Fruit fly (Drosophila melanogaster) whole organism, embryonic: ENCODE results near the gene cass.

ENCODE experiments used
- Bteb2 ChIP-seq: fragments of 200-800 bp; sonication (Bioruptor generic); optimal IDR thresholded peaks from 2 replicates; lab custom pipeline; 2016; ENCODE audit warnings: missing biosample characterization, missing genetic modification characterization
- CG10431 ChIP-seq: fragments of 200-800 bp; sonication (Bioruptor generic); optimal IDR thresholded peaks from 3 replicates; lab custom pipeline; 2018; ENCODE audit warnings: missing biosample characterization, mild to moderate bottlenecking, missing genetic modification characterization
- CG11085 ChIP-seq: fragments of 200-800 bp; sonication (Bioruptor generic); IDR thresholded peaks from 2 replicates; pipeline ENCODE4 v1.3.6; 2022; ENCODE audit warnings: missing biosample characterization, missing genetic modification characterization
- CG11247 ChIP-seq: fragments of 200-800 bp; sonication (Bioruptor generic); IDR thresholded peaks from 2 replicates; pipeline ENCODE4 v1.3.6; 2022; ENCODE audit warnings: missing biosample characterization, missing genetic modification characterization
- CG11696 ChIP-seq: fragments of 200-800 bp; sonication (Bioruptor generic); IDR thresholded peaks from 2 replicates; pipeline ENCODE4 v1.3.6; 2022; ENCODE audit warnings: missing biosample characterization, missing genetic modification characterization
- CG12071 ChIP-seq: fragments of 200-800 bp; sonication (Bioruptor generic); optimal IDR thresholded peaks from 3 replicates; lab custom pipeline; 2018; ENCODE audit warnings: missing biosample characterization, mild to moderate bottlenecking, missing genetic modification characterization
- CG12236 ChIP-seq: fragments of 200-800 bp; sonication (Bioruptor generic); optimal IDR thresholded peaks from 2 replicates; lab custom pipeline; 2016; ENCODE audit warnings: missing biosample characterization, missing genetic modification characterization
- CG14965 ChIP-seq: fragments of 200-800 bp; sonication (Bioruptor generic); optimal IDR thresholded peaks from 2 replicates; lab custom pipeline; 2016; ENCODE audit warnings: missing biosample characterization, missing genetic modification characterization, borderline replicate concordance
- CG17186 ChIP-seq: fragments of 200-800 bp; sonication (Bioruptor generic); optimal IDR thresholded peaks from 3 replicates; lab custom pipeline; 2017; ENCODE audit warnings: missing biosample characterization, missing genetic modification reagents, missing genetic modification characterization
- CG17328 ChIP-seq: fragments of 200-800 bp; sonication (Bioruptor generic); IDR thresholded peaks from 2 replicates; pipeline ENCODE4 v1.3.6; 2022; ENCODE audit warnings: missing biosample characterization, missing genetic modification characterization
- CG17802 ChIP-seq: fragments of 200-800 bp; sonication (Bioruptor generic); optimal IDR thresholded peaks from 2 replicates; lab custom pipeline; 2018; ENCODE audit warnings: missing biosample characterization, mild to moderate bottlenecking, missing genetic modification characterization, moderate library complexity
- CG1832 ChIP-seq: fragments of 200-800 bp; sonication (Bioruptor generic); optimal IDR thresholded peaks from 2 replicates; lab custom pipeline; 2017; ENCODE audit warnings: missing biosample characterization, mild to moderate bottlenecking, missing genetic modification characterization, inconsistent platforms
- CG2202 ChIP-seq: fragments of 200-800 bp; sonication (Bioruptor generic); optimal IDR thresholded peaks from 2 replicates; lab custom pipeline; 2018; ENCODE audit warnings: missing biosample characterization, mild to moderate bottlenecking, missing genetic modification characterization
- CG31224 ChIP-seq: fragments of 200-800 bp; sonication (Bioruptor generic); IDR thresholded peaks from 2 replicates; pipeline ENCODE4 v1.3.6; 2022; ENCODE audit warnings: missing biosample characterization, missing genetic modification characterization
- CG32532 ChIP-seq: fragments of 200-800 bp; sonication (Bioruptor generic); IDR thresholded peaks from 2 replicates; pipeline ENCODE4 v1.3.6; 2022; ENCODE audit warnings: missing biosample characterization, missing genetic modification characterization
- CG3847 ChIP-seq: fragments of 200-800 bp; sonication (Bioruptor generic); IDR thresholded peaks from 2 replicates; pipeline ENCODE4 v1.3.6; 2022; ENCODE audit warnings: missing biosample characterization, missing genetic modification characterization
- CG6765 ChIP-seq: fragments of 200-800 bp; sonication (Bioruptor generic); optimal IDR thresholded peaks from 3 replicates; lab custom pipeline; 2017; ENCODE audit warnings: missing biosample characterization, mild to moderate bottlenecking, missing genetic modification characterization
- CG9437 ChIP-seq: fragments of 200-800 bp; sonication (Bioruptor generic); optimal IDR thresholded peaks from 2 replicates; lab custom pipeline; 2018; ENCODE audit warnings: missing biosample characterization, mild to moderate bottlenecking, missing genetic modification characterization
- CG9797 ChIP-seq: fragments of 200-800 bp; sonication (Bioruptor generic); optimal IDR thresholded peaks from 3 replicates; lab custom pipeline; 2018; ENCODE audit warnings: missing biosample characterization, mild to moderate bottlenecking, missing genetic modification characterization
- Chrac-16 ChIP-seq: fragments of 200-800 bp; sonication (Bioruptor generic); optimal IDR thresholded peaks from 3 replicates; lab custom pipeline; 2016; ENCODE audit warnings: missing biosample characterization, missing genetic modification characterization
- CkIIα-i1 ChIP-seq: fragments of 200-800 bp; sonication (Bioruptor generic); IDR thresholded peaks from 2 replicates; pipeline ENCODE4 v1.3.6; 2022; ENCODE audit warnings: missing biosample characterization, missing genetic modification characterization
- D ChIP-seq, 2 experiments: fragments of 200-800 bp in 1 of 2; fragments of >200 bp in 1 of 2; sonication (Bioruptor generic) in 1 of 2; optimal IDR thresholded peaks; 2 replicates in 1 of 2; 3 replicates in 1 of 2; lab custom pipeline; 2017; ENCODE audit warnings: mild to moderate bottlenecking in 1 of 2, missing biosample characterization in 1 of 2, missing genetic modification characterization in 1 of 2, missing genetic modification reagents in 1 of 2
- D19B ChIP-seq: fragments of 200-800 bp; sonication (Bioruptor generic); optimal IDR thresholded peaks from 2 replicates; lab custom pipeline; 2017; ENCODE audit warnings: missing biosample characterization, mild to moderate bottlenecking, missing genetic modification characterization
- Dp ChIP-seq: fragments of 200-800 bp; sonication (Bioruptor generic); optimal IDR thresholded peaks from 2 replicates; lab custom pipeline; 2018; ENCODE audit warnings: missing biosample characterization, mild to moderate bottlenecking, missing genetic modification characterization, moderate library complexity
- HLH3B ChIP-seq: fragments of 200-800 bp; sonication (Bioruptor generic); IDR thresholded peaks from 2 replicates; pipeline ENCODE4 v1.3.6; 2022; ENCODE audit warnings: missing biosample characterization, missing genetic modification characterization
- Hr39 ChIP-seq: fragments of >200 bp; optimal IDR thresholded peaks from 2 replicates; lab custom pipeline; 2017
- Lhr ChIP-seq: fragments of 200-800 bp; sonication (Bioruptor generic); optimal IDR thresholded peaks from 3 replicates; lab custom pipeline; 2017; ENCODE audit warnings: mild to moderate bottlenecking, missing biosample characterization, missing genetic modification reagents, missing genetic modification characterization
- MTF-1 ChIP-seq: fragments of 200-800 bp; sonication (Bioruptor generic); optimal IDR thresholded peaks from 2 replicates; lab custom pipeline; 2018; ENCODE audit warnings: missing biosample characterization, mild to moderate bottlenecking, missing genetic modification characterization, borderline replicate concordance
- Oli ChIP-seq: fragments of 200-800 bp; sonication (Bioruptor generic); optimal IDR thresholded peaks from 2 replicates; lab custom pipeline; 2018; ENCODE audit warnings: missing biosample characterization, mild to moderate bottlenecking, missing genetic modification characterization, moderate library complexity
- Rx ChIP-seq: fragments of 200-800 bp; sonication (Bioruptor generic); IDR thresholded peaks from 2 replicates; pipeline ENCODE4 v1.3.6; 2022; ENCODE audit warnings: missing biosample characterization, missing genetic modification characterization
- Scr ChIP-seq: fragments of 200-800 bp; sonication (Bioruptor generic); IDR thresholded peaks from 2 replicates; pipeline ENCODE4 v1.3.6; 2022; ENCODE audit warnings: missing biosample characterization, missing genetic modification characterization; ENCODE audit not compliant: partially characterized antibody
- Six4 ChIP-seq: fragments of 200-800 bp; sonication (Bioruptor generic); optimal IDR thresholded peaks from 2 replicates; lab custom pipeline; 2016; ENCODE audit warnings: missing biosample characterization, missing genetic modification characterization
- Sry-δ ChIP-seq: fragments of 200-800 bp; sonication (Bioruptor generic); optimal IDR thresholded peaks from 2 replicates; lab custom pipeline; 2016; ENCODE audit warnings: missing biosample characterization, missing genetic modification characterization
- Xbp1 ChIP-seq: fragments of 200-800 bp; sonication (Bioruptor generic); optimal IDR thresholded peaks from 3 replicates; lab custom pipeline; 2016; ENCODE audit warnings: missing biosample characterization, mild to moderate bottlenecking, missing genetic modification characterization
- bab2 ChIP-seq: fragments of 200-800 bp; sonication (Bioruptor generic); optimal IDR thresholded peaks from 2 replicates; lab custom pipeline; 2016; ENCODE audit warnings: missing biosample characterization, missing genetic modification characterization
- chinmo ChIP-seq: fragments of 200-800 bp; sonication (Bioruptor generic); IDR thresholded peaks from 4 replicates; pipeline ENCODE4 v1.3.6; 2022; ENCODE audit warnings: missing biosample characterization, missing genetic modification characterization; ENCODE audit not compliant: partially characterized antibody
- dpn ChIP-seq, 2 experiments: fragments of 200-800 bp; sonication (Bioruptor generic); optimal IDR thresholded peaks; 3 replicates each; lab custom pipeline; 2016; ENCODE audit warnings: missing biosample characterization in 2 of 2, missing genetic modification characterization in 2 of 2
- emc ChIP-seq: fragments of 200-800 bp; sonication (Bioruptor generic); optimal IDR thresholded peaks from 2 replicates; lab custom pipeline; 2016; ENCODE audit warnings: missing biosample characterization, missing genetic modification characterization
- fd64A ChIP-seq: fragments of 200-800 bp; sonication (Bioruptor generic); optimal IDR thresholded peaks from 3 replicates; lab custom pipeline; 2018; ENCODE audit warnings: missing biosample characterization, mild to moderate bottlenecking, missing genetic modification characterization
- gem ChIP-seq: fragments of 200-800 bp; sonication (Bioruptor generic); optimal IDR thresholded peaks from 2 replicates; lab custom pipeline; 2019; ENCODE audit warnings: missing biosample characterization, mild to moderate bottlenecking, missing genetic modification characterization, moderate library complexity
- hbn ChIP-seq: fragments of 200-800 bp; sonication (Bioruptor generic); IDR thresholded peaks from 2 replicates; pipeline ENCODE4 v1.3.6; 2022; ENCODE audit warnings: missing biosample characterization, missing genetic modification characterization; ENCODE audit not compliant: partially characterized antibody
- ind ChIP-seq: fragments of 200-800 bp; sonication (Bioruptor generic); optimal IDR thresholded peaks from 3 replicates; lab custom pipeline; 2016; ENCODE audit warnings: missing biosample characterization, missing genetic modification characterization
- jing ChIP-seq: fragments of 200-800 bp; sonication (Bioruptor generic); optimal IDR thresholded peaks from 2 replicates; lab custom pipeline; 2018; ENCODE audit warnings: missing biosample characterization, mild to moderate bottlenecking, missing genetic modification characterization
- klu ChIP-seq: fragments of 200-800 bp; sonication (Bioruptor generic); IDR thresholded peaks from 2 replicates; pipeline ENCODE4 v1.3.6; 2022; ENCODE audit warnings: missing biosample characterization, missing genetic modification characterization
- knrl ChIP-seq: fragments of 200-800 bp; sonication (Bioruptor generic); IDR thresholded peaks from 3 replicates; pipeline ENCODE4 v1.3.6; 2022; ENCODE audit warnings: missing biosample characterization, missing genetic modification characterization; ENCODE audit not compliant: partially characterized antibody
- onecut ChIP-seq: fragments of 200-800 bp; sonication (Bioruptor generic); IDR thresholded peaks from 2 replicates; pipeline ENCODE4 v1.3.6; 2022; ENCODE audit warnings: missing biosample characterization, missing genetic modification characterization
- pnt ChIP-seq: fragments of 200-800 bp; sonication (Bioruptor generic); optimal IDR thresholded peaks from 3 replicates; lab custom pipeline; 2016; ENCODE audit warnings: missing biosample characterization, missing genetic modification characterization
- row ChIP-seq: fragments of 200-800 bp; sonication (Bioruptor generic); IDR thresholded peaks from 3 replicates; pipeline ENCODE4 v1.3.6; 2022; ENCODE audit warnings: missing biosample characterization, missing genetic modification characterization
- scrt ChIP-seq: fragments of 200-800 bp; sonication (Bioruptor generic); optimal IDR thresholded peaks from 2 replicates; lab custom pipeline; 2018; ENCODE audit warnings: missing biosample characterization, mild to moderate bottlenecking, missing genetic modification characterization, moderate library complexity

cass gene

dm6 chr2L:17429788-17430587, 47.7 kb downstream of the cass start (continued):
- peak; percentile 89 for TF ChIP-seq CG2202
- peak; percentile 63 for TF ChIP-seq fd64A
- no peak for TF ChIP-seq CG9797
- TF ChIP-seq scrt (GFP tag; lab: Kevin White, UChicago) = peak; percentile 91
- TF ChIP-seq Hr39 (lab: Kevin White, UChicago) = no peak
- peak; percentile 99 for TF ChIP-seq gem (tag; lab: Kevin White, UChicago)
- TF ChIP-seq klu (GFP tag; lab: Robert Waterston, UW) = peak; percentile 55
- TF ChIP-seq pnt (GFP tag; lab: Kevin White, UChicago) = peak; percentile 38
- TF ChIP-seq knrl (GFP tag; lab: Robert Waterston, UW) = no peak
- TF ChIP-seq CG17328 (GFP tag; lab: Robert Waterston, UW) = peak; percentile 81
- no peak for TF ChIP-seq CG12236 (GFP tag; lab: Kevin White, UChicago)
- no peak for TF ChIP-seq hbn (GFP tag; lab: Robert Waterston, UW)
- TF ChIP-seq CG17802 (tag; lab: Kevin White, UChicago) = peak; percentile 80
- no peak for TF ChIP-seq Dp (GFP tag; lab: Kevin White, UChicago)
- peak; percentile 75; the same call in 1 of the 2 replicates for TF ChIP-seq CkIIα-i1 (GFP tag; lab: Robert Waterston, UW)
- peak; percentile 72 for TF ChIP-seq Rx (GFP tag; lab: Robert Waterston, UW)
- TF ChIP-seq chinmo (GFP tag; lab: Robert Waterston, UW) = peak; percentile 89
- peak; percentile 60 for TF ChIP-seq CG17186 (GFP tag; lab: Kevin White, UChicago)
- TF ChIP-seq Six4 (GFP tag; lab: Kevin White, UChicago) = peak; percentile 94
- peak; percentile 96 for TF ChIP-seq CG9437 (GFP tag; lab: Kevin White, UChicago)
- TF ChIP-seq MTF-1 = peak; percentile 78
- TF ChIP-seq dpn (GFP tag; optimal IDR thresholded peaks at IDR 0.05; lab: Kevin White, UChicago) = peak; percentile 52 to 93
- TF ChIP-seq bab2 = peak; percentile 67
- peak; percentile 94 for TF ChIP-seq row
- peak; percentile 82 for TF ChIP-seq CG11085
- peak; percentile 74 for TF ChIP-seq CG11696
- TF ChIP-seq CG14965 (GFP tag; lab: Kevin White, UChicago) = no peak
- TF ChIP-seq Oli = peak; percentile 98
- TF ChIP-seq Sry-δ (GFP tag; lab: Kevin White, UChicago) = no peak
- no peak for TF ChIP-seq Scr (GFP tag; lab: Robert Waterston, UW)
- peak; percentile 94 for TF ChIP-seq CG6765 (GFP tag; lab: Kevin White, UChicago)
- no peak for TF ChIP-seq D (optimal IDR thresholded peaks at IDR 0.05; lab: Kevin White, UChicago)
- TF ChIP-seq D (GFP tag; optimal IDR thresholded peaks at IDR 0.05; lab: Kevin White, UChicago) = peak; percentile 96
- peak; percentile 89 for TF ChIP-seq HLH3B
- TF ChIP-seq Lhr = no peak
- peak; percentile 87 for TF ChIP-seq CG32532 (GFP tag; lab: Robert Waterston, UW)
- peak; percentile 53 for TF ChIP-seq jing (GFP tag; lab: Kevin White, UChicago)
- TF ChIP-seq CG10431 (GFP tag; lab: Kevin White, UChicago) = peak; percentile 66
- TF ChIP-seq CG11247 (GFP tag; lab: Robert Waterston, UW) = peak; percentile 40; the same call in 1 of the 2 replicates
- TF ChIP-seq Xbp1 (GFP tag; lab: Kevin White, UChicago) = peak; percentile 71
- TF ChIP-seq Bteb2 (GFP tag; lab: Kevin White, UChicago) = peak; percentile 69
- TF ChIP-seq CG3847 (GFP tag; lab: Robert Waterston, UW) = peak; percentile 85
- TF ChIP-seq D19B = peak; percentile 84
- peak; percentile 80 for TF ChIP-seq CG31224
- peak; percentile 85 for TF ChIP-seq CG12071 (GFP tag; lab: Kevin White, UChicago)
- TF ChIP-seq ind (GFP tag; lab: Kevin White, UChicago) = peak; percentile 95
- peak; percentile 88 for TF ChIP-seq Chrac-16
- peak; percentile 63 for TF ChIP-seq onecut
- no peak for TF ChIP-seq emc (GFP tag; lab: Kevin White, UChicago)
- no peak for TF ChIP-seq CG1832 (GFP tag; lab: Kevin White, UChicago)
